Worm (Caenorhabditis elegans): ENCODE results near the gene spl-2.

Gene spl-2

ce11 chrV:9166306-9166705, 19.6 kb upstream of the spl-2 start (continued):
- TF ChIP-seq unc-62 (GFP tag; optimal IDR thresholded peaks at IDR 0.05): no peak
- no peak for TF ChIP-seq nhr-21 (tag; optimal IDR thresholded peaks at IDR 0.05)
- TF ChIP-seq alr-1 (tag; optimal IDR thresholded peaks at IDR 0.05): no peak
- TF ChIP-seq elt-1 (tag; optimal IDR thresholded peaks at IDR 0.05): no peak
- TF ChIP-seq nhr-10 (tag; optimal IDR thresholded peaks at IDR 0.05): no peak

DNA sequence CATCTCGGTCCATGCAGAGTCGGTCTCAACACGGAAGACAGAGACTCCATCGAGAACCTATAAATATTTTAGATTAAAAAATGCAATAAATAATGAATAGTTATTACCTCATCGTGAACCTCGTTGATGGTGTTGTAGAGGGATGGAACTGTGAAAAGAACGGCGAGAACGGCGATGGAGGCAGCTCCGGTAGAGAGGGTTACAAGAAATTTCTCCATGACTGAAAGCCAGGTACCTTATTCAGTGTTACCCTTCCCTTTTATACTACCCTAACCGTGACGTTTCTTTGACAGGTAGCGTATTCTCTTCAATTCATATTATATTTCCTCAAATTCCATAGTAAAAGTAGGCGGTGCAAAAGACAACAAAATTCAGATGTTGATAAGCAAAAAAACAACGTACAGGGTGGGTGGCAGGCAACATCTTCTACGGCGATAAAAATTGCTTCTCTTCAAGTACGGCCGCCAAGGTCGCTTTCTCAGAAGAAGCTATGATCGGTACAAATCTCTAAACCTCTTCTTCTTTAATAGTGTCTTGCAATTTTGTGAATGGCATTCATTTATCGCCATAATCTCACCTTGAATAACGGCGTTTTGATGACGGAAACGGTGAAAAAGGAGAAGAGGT, 18.5 kb upstream of the spl-2 start, which contains the start of gene col-10:
Gene col-10 (minus strand): TSS at position 235 of the 627 bp plus-strand sequence.
- TF ChIP-seq ztf-11 (tag; optimal IDR thresholded peaks at IDR 0.05): no peak
- TF ChIP-seq C34F6.9 (tag; optimal IDR thresholded peaks at IDR 0.05): no peak
- TF ChIP-seq nhr-237 (tag; optimal IDR thresholded peaks at IDR 0.05): no peak
- TF ChIP-seq mab-5 (tag; optimal IDR thresholded peaks at IDR 0.05): no peak
- TF ChIP-seq ceh-16 (tag; optimal IDR thresholded peaks at IDR 0.05): peak; percentile 31
- TF ChIP-seq alr-1 (tag; optimal IDR thresholded peaks at IDR 0.05): no peak
- TF ChIP-seq mbf-1 (tag; optimal IDR thresholded peaks at IDR 0.05): no peak
- TF ChIP-seq sem-4 (tag; optimal IDR thresholded peaks at IDR 0.05): no peak
- no peak for TF ChIP-seq F13H6.1 (tag; optimal IDR thresholded peaks at IDR 0.05)
- TF ChIP-seq unc-62 (GFP tag; optimal IDR thresholded peaks at IDR 0.05): no peak
- no peak for TF ChIP-seq nhr-6 (tag; optimal IDR thresholded peaks at IDR 0.05)
- no peak for TF ChIP-seq R02D3.7 (tag; optimal IDR thresholded peaks at IDR 0.05)
- TF ChIP-seq elt-1 (tag; optimal IDR thresholded peaks at IDR 0.05): no peak
- TF ChIP-seq nhr-129 (tag; optimal IDR thresholded peaks at IDR 0.05): no peak
- no peak for TF ChIP-seq elt-3 (tag; optimal IDR thresholded peaks at IDR 0.05)
- TF ChIP-seq nhr-12 (tag; optimal IDR thresholded peaks at IDR 0.05): no peak
- TF ChIP-seq fos-1 (tag; optimal IDR thresholded peaks at IDR 0.05): peak; percentile 3
- no peak for TF ChIP-seq ZK546.5 (tag; optimal IDR thresholded peaks at IDR 0.05)
- no peak for TF ChIP-seq nhr-21 (tag; optimal IDR thresholded peaks at IDR 0.05)
- no peak for TF ChIP-seq lin-13 (GFP tag; optimal IDR thresholded peaks at IDR 0.05)
- no peak for TF ChIP-seq nhr-11 (tag; optimal IDR thresholded peaks at IDR 0.05)
- TF ChIP-seq crh-2 (tag; optimal IDR thresholded peaks at IDR 0.05): peak; percentile 47
- no peak for TF ChIP-seq zag-1 (tag; optimal IDR thresholded peaks at IDR 0.05)
- TF ChIP-seq nhr-10 (tag; optimal IDR thresholded peaks at IDR 0.05): no peak
- TF ChIP-seq unc-39 (tag; optimal IDR thresholded peaks at IDR 0.05): no peak
- peak; percentile 44 for TF ChIP-seq nhr-25 (tag; optimal IDR thresholded peaks at IDR 0.05)
- TF ChIP-seq ztf-4 (tag; optimal IDR thresholded peaks at IDR 0.05): no peak
- TF ChIP-seq ama-1 (optimal IDR thresholded peaks at IDR 0.05): peak; percentile 91
- no peak for TF ChIP-seq ceh-82 (tag; optimal IDR thresholded peaks at IDR 0.05)
- TF ChIP-seq sma-3 (GFP tag; optimal IDR thresholded peaks at IDR 0.05): peak; percentile 32
- TF ChIP-seq lin-39 (tag; optimal IDR thresholded peaks at IDR 0.05): no peak
- no peak for TF ChIP-seq lsy-2 (tag; optimal IDR thresholded peaks at IDR 0.05)
- TF ChIP-seq nhr-23 (tag; optimal IDR thresholded peaks at IDR 0.05): no peak
- no peak for TF ChIP-seq nhr-77 (tag; optimal IDR thresholded peaks at IDR 0.05)
- TF ChIP-seq aly-2 (tag; optimal IDR thresholded peaks at IDR 0.05): no peak
- no peak for TF ChIP-seq unc-55 (GFP tag; optimal IDR thresholded peaks at IDR 0.05)
- TF ChIP-seq sma-9 (GFP tag; optimal IDR thresholded peaks at IDR 0.05): peak; percentile 39
- TF ChIP-seq sma-9 (tag; optimal IDR thresholded peaks at IDR 0.05): no peak
- TF ChIP-seq lin-11 (tag; optimal IDR thresholded peaks at IDR 0.05): no peak
- peak; percentile 5 for TF ChIP-seq blmp-1 (tag; optimal IDR thresholded peaks at IDR 0.05; ENCODE audit: insufficient read depth)
- no peak for TF ChIP-seq gmeb-1 (tag; optimal IDR thresholded peaks at IDR 0.05)
- TF ChIP-seq peb-1 (tag; optimal IDR thresholded peaks at IDR 0.05): no peak
- TF ChIP-seq egl-27 (tag; optimal IDR thresholded peaks at IDR 0.05): peak; percentile 19
- no peak for TF ChIP-seq Y55F3AM.14 (GFP tag; optimal IDR thresholded peaks at IDR 0.05)
- TF ChIP-seq ztf-1 (GFP tag; conservative IDR thresholded peaks at IDR 0.05): no peak
- no peak for TF ChIP-seq mdl-1 (tag; optimal IDR thresholded peaks at IDR 0.05)

Measured in whole organism, L2 larva.